Worm (Caenorhabditis elegans) whole organism, early embryonic: Measurements from ENCODE around the gene srz-105.

Source experiments
- B0310.2 ChIP-seq: sonication (generic microtip); optimal IDR thresholded peaks from 2 replicates; lab custom pipeline; 2016; ENCODE audit warnings: mild to moderate bottlenecking, missing genetic modification characterization, missing compliant biosample characterization
- F13C5.2 ChIP-seq: sonication (generic microtip); optimal IDR thresholded peaks from 2 replicates; lab custom pipeline; 2017; ENCODE audit warnings: mild to moderate bottlenecking, missing genetic modification characterization, inconsistent platforms, missing compliant biosample characterization
- aly-1 ChIP-seq: sonication (generic microtip); optimal IDR thresholded peaks from 2 replicates; lab custom pipeline; 2016; ENCODE audit warnings: missing genetic modification characterization, missing compliant biosample characterization
- ama-1 ChIP-seq: fragments of 150-350 bp; optimal IDR thresholded peaks from 2 replicates; lab custom pipeline; 2014
- ceh-13 ChIP-seq: fragments of 200-800 bp; sonication (Bioruptor generic); optimal IDR thresholded peaks from 2 replicates; lab custom pipeline; 2018; ENCODE audit warnings: mild to moderate bottlenecking, missing genetic modification characterization, missing compliant biosample characterization
- ceh-36 ChIP-seq: sonication (generic microtip); optimal IDR thresholded peaks from 2 replicates; lab custom pipeline; 2016; ENCODE audit warnings: missing genetic modification characterization, inconsistent platforms, missing compliant biosample characterization
- ets-7 ChIP-seq: sonication (generic microtip); optimal IDR thresholded peaks from 2 replicates; lab custom pipeline; 2016; ENCODE audit warnings: missing genotype, missing genetic modification characterization, missing compliant biosample characterization
- flt-1 ChIP-seq: fragments of 200-800 bp; sonication (Bioruptor generic); IDR thresholded peaks from 2 replicates; pipeline ENCODE4 v1.3.6; 2022; ENCODE audit warnings: missing genetic modification characterization, missing compliant biosample characterization
- hmbx-1 ChIP-seq: sonication (generic microtip); optimal IDR thresholded peaks from 2 replicates; lab custom pipeline; 2016; ENCODE audit warnings: mild to moderate bottlenecking, missing genetic modification characterization, missing compliant biosample characterization
- hmg-4 ChIP-seq: fragments of 200-800 bp; sonication (Bioruptor generic); optimal IDR thresholded peaks from 2 replicates; lab custom pipeline; 2018; ENCODE audit warnings: mild to moderate bottlenecking, missing genetic modification characterization, missing compliant biosample characterization
- hnd-1 ChIP-seq: sonication (generic microtip); optimal IDR thresholded peaks from 2 replicates; lab custom pipeline; 2016; ENCODE audit warnings: missing genetic modification characterization, missing compliant biosample characterization
- pes-1 ChIP-seq: fragments of 200-800 bp; sonication (Bioruptor generic); IDR thresholded peaks from 2 replicates; pipeline ENCODE4 v1.3.6; 2022; ENCODE audit warnings: missing genetic modification reagents, missing genetic modification characterization, missing compliant biosample characterization
- scrt-1 ChIP-seq: fragments of 200-800 bp; sonication (Bioruptor generic); IDR thresholded peaks from 2 replicates; pipeline ENCODE4 v1.3.6; 2022; ENCODE audit warnings: missing genetic modification characterization, missing compliant biosample characterization
- sea-1 ChIP-seq: fragments of 200-800 bp; sonication (Bioruptor generic); conservative IDR thresholded peaks from 2 replicates; pipeline ENCODE4 v1.3.6; 2022; ENCODE audit warnings: missing genetic modification characterization, missing compliant biosample characterization
- tbx-11 ChIP-seq: fragments of 200-800 bp; sonication (Bioruptor generic); IDR thresholded peaks from 2 replicates; pipeline ENCODE4 v1.3.6; 2022; ENCODE audit warnings: missing genetic modification characterization, missing compliant biosample characterization
- tbx-37 ChIP-seq: fragments of 200-800 bp; sonication (Bioruptor generic); conservative IDR thresholded peaks from 2 replicates; pipeline ENCODE4 v1.3.6; 2022; ENCODE audit warnings: missing genetic modification reagents, missing genetic modification characterization, missing compliant biosample characterization
- tra-4 ChIP-seq: sonication (generic microtip); optimal IDR thresholded peaks from 2 replicates; lab custom pipeline; 2017; ENCODE audit warnings: missing genetic modification characterization, missing compliant biosample characterization

Gene srz-105

ce11 chrIV:16364581-16364980 is 39.9 kb downstream of the srz-105 start:
- TF ChIP-seq hmg-4 (GFP tag; lab: Kevin White, UChicago): no peak
- no peak for TF ChIP-seq hmbx-1
- TF ChIP-seq F13C5.2: no peak
- TF ChIP-seq sea-1 (GFP tag; lab: Robert Waterston, UW): no peak
- TF ChIP-seq ceh-36: no peak
- TF ChIP-seq tbx-11: no peak
- no peak for TF ChIP-seq pes-1 (GFP tag; lab: Robert Waterston, UW)
- no peak for TF ChIP-seq B0310.2 (tag; lab: Kevin White, UChicago)
- TF ChIP-seq flt-1 (GFP tag; lab: Robert Waterston, UW): no peak
- TF ChIP-seq ama-1 (lab: Kevin White, UChicago): no peak
- no peak for TF ChIP-seq tbx-37
- TF ChIP-seq scrt-1: no peak
- no peak for TF ChIP-seq ets-7
- TF ChIP-seq ceh-13 (GFP tag; lab: Kevin White, UChicago): no peak
- TF ChIP-seq aly-1 (tag; lab: Kevin White, UChicago): no peak

- TF ChIP-seq flt-1 (GFP tag; lab: Robert Waterston, UW) (no peak), F13C5.2 (no peak), ets-7 (no peak), scrt-1 (no peak), aly-1 (tag; lab: Kevin White, UChicago) (no peak), B0310.2 (tag; lab: Kevin White, UChicago) (no peak), pes-1 (GFP tag; lab: Robert Waterston, UW) (no peak), ama-1 (lab: Kevin White, UChicago) (no peak), ceh-36 (no peak), hmg-4 (GFP tag; lab: Kevin White, UChicago) (no peak), tbx-37 (no peak), tbx-11 (no peak), hnd-1 (tag; lab: Kevin White, UChicago) (no peak), sea-1 (GFP tag; lab: Robert Waterston, UW) (no peak), hmbx-1 (no peak), tra-4 (tag; lab: Kevin White, UChicago) (no peak), ceh-13 (GFP tag; lab: Kevin White, UChicago) (no peak)
Measured at ce11 chrIV:16370592-16370991, 45.9 kb downstream of the srz-105 start.
